Worm (Caenorhabditis elegans) whole organism, L4 larva: ENCODE results near the gene nstp-7.

Experiments used
- T20F7.1 ChIP-seq: fragments of 200-800 bp; sonication (Bioruptor generic); optimal IDR thresholded peaks from 2 replicates; lab custom pipeline; 2018; ENCODE audit warnings: mild to moderate bottlenecking, missing genetic modification characterization, missing compliant biosample characterization
- Y105C5A.15 ChIP-seq: fragments of 200-800 bp; sonication (Bioruptor generic); IDR thresholded peaks from 2 replicates; pipeline ENCODE4 v1.3.6; 2022; ENCODE audit warnings: missing genetic modification characterization, missing compliant biosample characterization
- ceh-20 ChIP-seq: fragments of 200-800 bp; sonication (Bioruptor generic); IDR thresholded peaks from 2 replicates; pipeline ENCODE4 v1.3.6; 2022; ENCODE audit warnings: missing genetic modification reagents, missing genetic modification characterization, missing compliant biosample characterization
- lin-29 ChIP-seq: fragments of 200-800 bp; sonication (Bioruptor generic); IDR thresholded peaks from 2 replicates; pipeline ENCODE4 v1.3.6; 2022; ENCODE audit warnings: missing genetic modification reagents, missing genetic modification characterization, missing compliant biosample characterization
- lin-39 ChIP-seq: fragments of 150-350 bp; optimal IDR thresholded peaks from 2 replicates; lab custom pipeline; 2014; ENCODE audit warnings: missing biosample characterization, missing genetic modification reagents, missing genetic modification characterization
- mes-2 ChIP-seq: sonication (generic microtip); optimal IDR thresholded peaks from 2 replicates; lab custom pipeline; 2016; ENCODE audit warnings: missing genotype, mild to moderate bottlenecking, missing genetic modification characterization, missing compliant biosample characterization; ENCODE audit not compliant: poor library complexity, severe bottlenecking
- nhr-11 ChIP-seq: fragments of 150-350 bp; optimal IDR thresholded peaks from 2 replicates; lab custom pipeline; 2014; ENCODE audit warnings: missing biosample characterization, missing genetic modification characterization
- nhr-41 ChIP-seq: fragments of 200-800 bp; sonication (Bioruptor generic); IDR thresholded peaks from 2 replicates; pipeline ENCODE4 v1.3.6; 2022; ENCODE audit warnings: missing genetic modification reagents, missing genetic modification characterization, missing compliant biosample characterization
- unc-130 ChIP-seq: sonication (generic microtip); optimal IDR thresholded peaks from 2 replicates; lab custom pipeline; 2016; ENCODE audit warnings: missing genetic modification reagents, missing genetic modification characterization, missing compliant biosample characterization

DNA sequence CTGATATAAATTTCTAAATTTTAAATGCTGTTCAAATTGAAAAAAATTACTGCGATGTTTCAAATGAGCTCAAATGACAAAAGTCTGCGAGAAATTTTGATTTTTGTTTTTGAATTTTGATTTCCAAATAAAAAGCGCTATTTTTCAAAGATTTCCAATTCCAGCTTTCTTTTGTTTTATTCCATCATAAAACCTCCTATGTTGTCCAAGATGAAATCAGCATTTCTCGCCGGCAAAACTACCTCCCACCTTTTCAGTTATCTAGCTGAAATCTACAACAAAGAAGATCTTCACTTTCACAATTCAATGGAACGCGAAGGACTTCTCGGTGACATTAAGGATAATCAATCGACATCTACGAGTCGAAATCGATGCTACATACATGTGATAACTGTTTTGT lies 2.7 kb upstream of the nstp-7 start, which contains the start of gene K06H6.4:
- no peak for TF ChIP-seq nhr-11 (tag; lab: Kevin White, UChicago)
- TF ChIP-seq mes-2 (tag; lab: Kevin White, UChicago) = no peak
- TF ChIP-seq Y105C5A.15 (GFP tag; lab: Robert Waterston, UW) = no peak
- TF ChIP-seq ceh-20 = no peak
- TF ChIP-seq lin-39 (tag; lab: Kevin White, UChicago) = no peak
- TF ChIP-seq lin-29 (GFP tag; lab: Robert Waterston, UW) = no peak
- no peak for TF ChIP-seq T20F7.1 (GFP tag; lab: Kevin White, UChicago)
- TF ChIP-seq nhr-41 (GFP tag; lab: Robert Waterston, UW) = no peak
- TF ChIP-seq unc-130 (GFP tag; lab: Kevin White, UChicago) = no peak
